Worm (Caenorhabditis elegans): ENCODE data around the gene skih-2.

skih-2 gene

ce11 chrIV:11101383-11101782 lies 40.8 kb downstream of the skih-2 start, which contains the start of gene srlf-18:
Gene srlf-18 (minus strand): TSS chrIV:11101483.
- TF ChIP-seq blmp-1 (tag; optimal IDR thresholded peaks at IDR 0.05; ENCODE audit: insufficient read depth) (no peak), nhr-11 (tag; optimal IDR thresholded peaks at IDR 0.05) (no peak), crh-2 (tag; optimal IDR thresholded peaks at IDR 0.05) (no peak), lin-39 (tag; optimal IDR thresholded peaks at IDR 0.05) (no peak), lin-13 (GFP tag; optimal IDR thresholded peaks at IDR 0.05) (no peak), ztf-4 (tag; optimal IDR thresholded peaks at IDR 0.05) (no peak), lsy-2 (tag; optimal IDR thresholded peaks at IDR 0.05) (no peak)

ce11 chrIV:11100271-11100670 lies 41.9 kb downstream of the skih-2 start, which contains the start of gene str-3:
Gene str-3 (minus strand): TSS chrIV:11100371.
- no peak for TF ChIP-seq peb-1 (tag; optimal IDR thresholded peaks at IDR 0.05)
- no peak for TF ChIP-seq unc-62 (GFP tag; optimal IDR thresholded peaks at IDR 0.05)
- no peak for TF ChIP-seq elt-1 (tag; optimal IDR thresholded peaks at IDR 0.05)
- no peak for TF ChIP-seq lsy-2 (tag; optimal IDR thresholded peaks at IDR 0.05)
- no peak for TF ChIP-seq ztf-4 (tag; optimal IDR thresholded peaks at IDR 0.05)
- TF ChIP-seq mbf-1 (tag; optimal IDR thresholded peaks at IDR 0.05) = no peak
- TF ChIP-seq sma-3 (GFP tag; optimal IDR thresholded peaks at IDR 0.05) = no peak
- no peak for TF ChIP-seq egl-27 (tag; optimal IDR thresholded peaks at IDR 0.05)
- no peak for TF ChIP-seq nhr-23 (tag; optimal IDR thresholded peaks at IDR 0.05)
- no peak for TF ChIP-seq zag-1 (tag; optimal IDR thresholded peaks at IDR 0.05)

- TF ChIP-seq sma-9 (GFP tag; optimal IDR thresholded peaks at IDR 0.05) (peak; percentile 28), sma-9 (tag; optimal IDR thresholded peaks at IDR 0.05) (no peak), nhr-12 (tag; optimal IDR thresholded peaks at IDR 0.05) (no peak), lsy-2 (tag; optimal IDR thresholded peaks at IDR 0.05) (peak in 1 of 2 experiments; percentile 23), zag-1 (tag; optimal IDR thresholded peaks at IDR 0.05) (peak; percentile 10), sem-4 (tag; optimal IDR thresholded peaks at IDR 0.05) (no peak), unc-39 (tag; optimal IDR thresholded peaks at IDR 0.05) (no peak), nhr-129 (tag; optimal IDR thresholded peaks at IDR 0.05) (peak; percentile 17), skn-1 (tag; optimal IDR thresholded peaks at IDR 0.05) (no peak)
Observed at ce11 chrIV:11097795-11098194, 44.4 kb downstream of the skih-2 start, which contains the start of gene M7.12. Gene M7.12 (minus strand): TSS chrIV:11097982.

- TF ChIP-seq C34F6.9 (tag; optimal IDR thresholded peaks at IDR 0.05) (peak; percentile 44), crh-2 (tag; optimal IDR thresholded peaks at IDR 0.05) (peak; percentile 30), unc-39 (tag; optimal IDR thresholded peaks at IDR 0.05) (no peak), elt-1 (tag; optimal IDR thresholded peaks at IDR 0.05) (no peak), sem-4 (tag; optimal IDR thresholded peaks at IDR 0.05) (no peak), zag-1 (tag; optimal IDR thresholded peaks at IDR 0.05) (peak; percentile 92), unc-55 (GFP tag; optimal IDR thresholded peaks at IDR 0.05) (peak; percentile 31), lsy-2 (tag; optimal IDR thresholded peaks at IDR 0.05) (peak in 1 of 2 experiments; percentile 35)
Observed at ce11 chrIV:11094974-11095373, 47.2 kb downstream of the skih-2 start, which contains the start of gene M7.8. Gene M7.8 (minus strand): TSS chrIV:11095085.

- TF ChIP-seq lsy-2 (tag; optimal IDR thresholded peaks at IDR 0.05) (no peak), unc-55 (GFP tag; optimal IDR thresholded peaks at IDR 0.05) (no peak), skn-1 (tag; optimal IDR thresholded peaks at IDR 0.05) (no peak)
Observed at ce11 chrIV:11094052-11094451, 48.1 kb downstream of the skih-2 start.

ce11 chrIV:11092502-11093080 lies 49.6 kb downstream of the skih-2 start, which contains the start of gene bcc-1:
Gene bcc-1 (minus strand): TSS chrIV:11092552.
- TF ChIP-seq crh-2 (tag; optimal IDR thresholded peaks at IDR 0.05) = no peak
- no peak for TF ChIP-seq dmd-4 (tag; optimal IDR thresholded peaks at IDR 0.05)
- no peak for TF ChIP-seq nhr-129 (tag; optimal IDR thresholded peaks at IDR 0.05)
- TF ChIP-seq mab-5 (tag; optimal IDR thresholded peaks at IDR 0.05) = peak; percentile 60
- no peak for TF ChIP-seq unc-39 (tag; optimal IDR thresholded peaks at IDR 0.05)
- no peak for TF ChIP-seq ceh-82 (tag; optimal IDR thresholded peaks at IDR 0.05)
- TF ChIP-seq nhr-10 (tag; optimal IDR thresholded peaks at IDR 0.05) = no peak
- no peak for TF ChIP-seq mdl-1 (tag; optimal IDR thresholded peaks at IDR 0.05)
- no peak for TF ChIP-seq zag-1 (tag; optimal IDR thresholded peaks at IDR 0.05)
- TF ChIP-seq ceh-16 (tag; optimal IDR thresholded peaks at IDR 0.05) = no peak
- no peak for TF ChIP-seq ztf-1 (GFP tag; conservative IDR thresholded peaks at IDR 0.05)
- no peak for TF ChIP-seq ZK546.5 (tag; optimal IDR thresholded peaks at IDR 0.05)
- TF ChIP-seq sma-9 (GFP tag; optimal IDR thresholded peaks at IDR 0.05) = peak; percentile 42
- no peak for TF ChIP-seq sma-9 (tag; optimal IDR thresholded peaks at IDR 0.05)
- TF ChIP-seq lin-13 (GFP tag; optimal IDR thresholded peaks at IDR 0.05) = no peak
- TF ChIP-seq sma-3 (GFP tag; optimal IDR thresholded peaks at IDR 0.05) = peak; percentile 45
- TF ChIP-seq nhr-21 (tag; optimal IDR thresholded peaks at IDR 0.05) = peak; percentile 18
- TF ChIP-seq nhr-25 (tag; optimal IDR thresholded peaks at IDR 0.05) = peak; percentile 57
- TF ChIP-seq ztf-11 (tag; optimal IDR thresholded peaks at IDR 0.05) = no peak
- peak; percentile 23 for TF ChIP-seq gmeb-1 (tag; optimal IDR thresholded peaks at IDR 0.05)
- TF ChIP-seq R02D3.7 (tag; optimal IDR thresholded peaks at IDR 0.05) = no peak
- TF ChIP-seq fos-1 (tag; optimal IDR thresholded peaks at IDR 0.05) = peak; percentile 62
- TF ChIP-seq blmp-1 (tag; optimal IDR thresholded peaks at IDR 0.05; ENCODE audit: insufficient read depth) = peak; percentile 7
- TF ChIP-seq ztf-4 (tag; optimal IDR thresholded peaks at IDR 0.05) = no peak
- TF ChIP-seq aly-2 (tag; optimal IDR thresholded peaks at IDR 0.05) = no peak
